Fruit fly (Drosophila melanogaster): Measurements from ENCODE around the gene CG42827.

The CG42827 gene

DNA sequence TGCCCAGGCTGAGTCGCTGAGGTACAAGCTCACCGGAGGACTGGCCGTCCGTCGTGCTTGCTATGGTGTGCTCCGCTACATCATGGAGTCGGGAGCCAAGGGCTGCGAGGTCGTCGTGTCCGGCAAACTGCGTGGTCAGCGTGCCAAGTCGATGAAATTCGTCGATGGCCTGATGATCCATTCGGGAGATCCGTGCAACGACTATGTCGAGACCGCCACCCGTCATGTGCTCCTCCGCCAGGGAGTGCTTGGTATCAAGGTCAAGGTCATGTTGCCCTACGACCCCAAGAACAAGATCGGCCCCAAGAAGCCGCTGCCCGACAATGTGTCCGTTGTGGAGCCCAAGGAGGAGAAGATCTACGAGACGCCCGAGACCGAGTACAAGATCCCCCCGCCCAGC, 13.3 kb upstream of the CG42827 start:
- no peak for TF ChIP-seq CG15710 (tag; optimal IDR thresholded peaks at IDR 0.05)
- TF ChIP-seq rn (GFP tag; IDR thresholded peaks at IDR 0.05) = no peak
- no peak for TF ChIP-seq CG17806 (tag; optimal IDR thresholded peaks at IDR 0.05)
- no peak for TF ChIP-seq CG8159 (tag; optimal IDR thresholded peaks at IDR 0.05)
- no peak for TF ChIP-seq CG13204 (GFP tag; optimal IDR thresholded peaks at IDR 0.05)
- TF ChIP-seq CG12605 (GFP tag; IDR thresholded peaks at IDR 0.05) = no peak
- TF ChIP-seq Ets98B (GFP tag; IDR thresholded peaks at IDR 0.05) = no peak
- TF ChIP-seq gl (tag; optimal IDR thresholded peaks at IDR 0.05) = no peak
- TF ChIP-seq D1 (tag; optimal IDR thresholded peaks at IDR 0.05) = no peak
- TF ChIP-seq Pif1B (GFP tag; optimal IDR thresholded peaks at IDR 0.05) = no peak
- TF ChIP-seq CG32121 (GFP tag; IDR thresholded peaks at IDR 0.05) = no peak
- TF ChIP-seq CG9948 (tag; optimal IDR thresholded peaks at IDR 0.05) = no peak
- no peak for TF ChIP-seq fd96Ca (GFP tag; IDR thresholded peaks at IDR 0.05)

dm6 chr3R:23360356-23360755, 12.4 kb upstream of the CG42827 start:
- no peak for TF ChIP-seq rn (GFP tag; IDR thresholded peaks at IDR 0.05)
- peak; percentile 23 for TF ChIP-seq EcR (GFP tag; optimal IDR thresholded peaks at IDR 0.05)

DNA sequence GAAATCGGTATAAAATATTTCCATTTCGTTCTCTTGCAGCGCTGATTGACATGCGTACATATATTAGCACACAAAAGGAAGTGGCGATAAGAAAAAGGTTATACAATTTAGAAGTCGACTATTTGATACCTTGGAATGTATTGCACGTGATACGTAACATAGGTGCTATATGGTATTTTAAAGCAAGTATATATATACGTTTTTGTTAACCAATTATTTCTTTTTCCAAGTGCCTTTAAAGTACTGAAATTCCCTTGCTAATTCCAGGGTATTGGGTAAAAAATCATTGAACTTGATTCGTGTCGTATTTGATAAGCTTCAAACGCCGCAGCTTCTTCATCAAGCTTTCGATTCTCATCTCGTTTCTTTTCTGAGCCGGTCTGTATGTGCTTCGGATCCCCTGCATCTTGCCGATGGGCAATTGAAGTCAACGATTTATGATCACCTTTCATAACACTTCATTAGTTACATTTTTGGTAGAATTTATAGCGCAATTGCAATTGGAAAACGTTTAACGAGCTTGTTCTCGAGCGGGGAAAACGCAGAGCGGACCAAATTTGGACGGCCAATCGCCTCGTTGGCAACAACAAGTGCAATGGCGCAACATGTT, 9.1 kb upstream of the CG42827 start, which contains the start of gene CG4408:
Gene CG4408 (minus strand): TSS at position 60 of the 610 bp plus-strand sequence.
- TF ChIP-seq CG4496 (GFP tag; IDR thresholded peaks at IDR 0.05) (peak; percentile 81), D1 (tag; optimal IDR thresholded peaks at IDR 0.05) (no peak), Pif1A (GFP tag; optimal IDR thresholded peaks at IDR 0.05) (peak; percentile 67), CG12605 (GFP tag; IDR thresholded peaks at IDR 0.05) (peak; percentile 67), Ets98B (GFP tag; IDR thresholded peaks at IDR 0.05) (peak; percentile 82), Snoo (tag; optimal IDR thresholded peaks at IDR 0.05) (peak; percentile 81), CG17806 (tag; optimal IDR thresholded peaks at IDR 0.05) (peak; percentile 74), CG34367 (tag; optimal IDR thresholded peaks at IDR 0.05) (peak; percentile 56), Pif1B (GFP tag; optimal IDR thresholded peaks at IDR 0.05) (no peak), CG14655 (GFP tag; optimal IDR thresholded peaks at IDR 0.05) (peak; percentile 81), CG13204 (GFP tag; optimal IDR thresholded peaks at IDR 0.05) (no peak), CG9948 (tag; optimal IDR thresholded peaks at IDR 0.05) (peak; percentile 72), rn (GFP tag; IDR thresholded peaks at IDR 0.05) (peak; percentile 32; the same call in 1 of the 2 replicates), gl (tag; optimal IDR thresholded peaks at IDR 0.05) (peak; percentile 34), CG15710 (tag; optimal IDR thresholded peaks at IDR 0.05) (peak; percentile 74), CG10348 (GFP tag; IDR thresholded peaks at IDR 0.05) (no peak), EcR (GFP tag; optimal IDR thresholded peaks at IDR 0.05) (peak; percentile 80), CG32121 (GFP tag; IDR thresholded peaks at IDR 0.05) (peak; percentile 56; the same call in 1 of the 2 replicates), CG8159 (tag; optimal IDR thresholded peaks at IDR 0.05) (peak; percentile 83), fd96Ca (GFP tag; IDR thresholded peaks at IDR 0.05) (peak; percentile 59; the same call in 1 of the 3 replicates), CG8301 (tag; optimal IDR thresholded peaks at IDR 0.05) (peak; percentile 73)

dm6 chr3R:23365028-23365427, 7.7 kb upstream of the CG42827 start:
- TF ChIP-seq CG12605 (GFP tag; IDR thresholded peaks at IDR 0.05) = 0 out of 2 replicates have a peak, but pooled peaks have one; percentile 12
- no peak for TF ChIP-seq CG10348 (GFP tag; IDR thresholded peaks at IDR 0.05)
- TF ChIP-seq Pif1A (GFP tag; optimal IDR thresholded peaks at IDR 0.05) = peak; percentile 18
- TF ChIP-seq CG17806 (tag; optimal IDR thresholded peaks at IDR 0.05) = no peak
- TF ChIP-seq Ets98B (GFP tag; IDR thresholded peaks at IDR 0.05) = peak; percentile 50; the same call in 1 of the 2 replicates
- TF ChIP-seq CG14655 (GFP tag; optimal IDR thresholded peaks at IDR 0.05) = peak; percentile 17
- TF ChIP-seq CG8301 (tag; optimal IDR thresholded peaks at IDR 0.05) = peak; percentile 58
- peak; percentile 69; the same call in 2 of the 3 replicates for TF ChIP-seq CG4496 (GFP tag; IDR thresholded peaks at IDR 0.05)
- TF ChIP-seq CG32121 (GFP tag; IDR thresholded peaks at IDR 0.05) = peak; percentile 11; the same call in 1 of the 2 replicates

dm6 chr3R:23367540-23367939, 5.2 kb upstream of the CG42827 start:
- TF ChIP-seq CG34367 (tag; optimal IDR thresholded peaks at IDR 0.05) (no peak), CG15710 (tag; optimal IDR thresholded peaks at IDR 0.05) (no peak), gl (tag; optimal IDR thresholded peaks at IDR 0.05) (no peak), rn (GFP tag; IDR thresholded peaks at IDR 0.05) (no peak), Snoo (tag; optimal IDR thresholded peaks at IDR 0.05) (no peak), Ets98B (GFP tag; IDR thresholded peaks at IDR 0.05) (peak; percentile 43), CG4496 (GFP tag; IDR thresholded peaks at IDR 0.05) (peak; percentile 57; the same call in 2 of the 3 replicates), CG14655 (GFP tag; optimal IDR thresholded peaks at IDR 0.05) (peak; percentile 58), CG9948 (tag; optimal IDR thresholded peaks at IDR 0.05) (no peak), CG17806 (tag; optimal IDR thresholded peaks at IDR 0.05) (no peak), fd96Ca (GFP tag; IDR thresholded peaks at IDR 0.05) (no peak), CG32121 (GFP tag; IDR thresholded peaks at IDR 0.05) (no peak), CG8301 (tag; optimal IDR thresholded peaks at IDR 0.05) (peak; percentile 53), Pif1A (GFP tag; optimal IDR thresholded peaks at IDR 0.05) (peak; percentile 0), EcR (GFP tag; optimal IDR thresholded peaks at IDR 0.05) (no peak), CG12605 (GFP tag; IDR thresholded peaks at IDR 0.05) (no peak), CG8159 (tag; optimal IDR thresholded peaks at IDR 0.05) (no peak), Pif1B (GFP tag; optimal IDR thresholded peaks at IDR 0.05) (no peak), D1 (tag; optimal IDR thresholded peaks at IDR 0.05) (no peak), CG10348 (GFP tag; IDR thresholded peaks at IDR 0.05) (no peak), CG13204 (GFP tag; optimal IDR thresholded peaks at IDR 0.05) (no peak)

dm6 chr3R:23368235-23368634, 4.5 kb upstream of the CG42827 start:
- peak; percentile 43 for TF ChIP-seq Pif1A (GFP tag; optimal IDR thresholded peaks at IDR 0.05)
- TF ChIP-seq CG8301 (tag; optimal IDR thresholded peaks at IDR 0.05) = peak; percentile 44
- peak; percentile 60 for TF ChIP-seq CG14655 (GFP tag; optimal IDR thresholded peaks at IDR 0.05)
- TF ChIP-seq Pif1B (GFP tag; optimal IDR thresholded peaks at IDR 0.05) = peak; percentile 7
- peak; percentile 25 for TF ChIP-seq CG9948 (tag; optimal IDR thresholded peaks at IDR 0.05)
- TF ChIP-seq CG34367 (tag; optimal IDR thresholded peaks at IDR 0.05) = peak; percentile 10
- TF ChIP-seq CG15710 (tag; optimal IDR thresholded peaks at IDR 0.05) = peak; percentile 11
- no peak for TF ChIP-seq CG32121 (GFP tag; IDR thresholded peaks at IDR 0.05)
- TF ChIP-seq Ets98B (GFP tag; IDR thresholded peaks at IDR 0.05) = no peak
- TF ChIP-seq CG8159 (tag; optimal IDR thresholded peaks at IDR 0.05) = peak; percentile 8
- no peak for TF ChIP-seq EcR (GFP tag; optimal IDR thresholded peaks at IDR 0.05)
- no peak for TF ChIP-seq Snoo (tag; optimal IDR thresholded peaks at IDR 0.05)
- 0 out of 3 replicates have a peak, but pooled peaks have one; percentile 39 for TF ChIP-seq fd96Ca (GFP tag; IDR thresholded peaks at IDR 0.05)
- no peak for TF ChIP-seq CG10348 (GFP tag; IDR thresholded peaks at IDR 0.05)

All from whole organism, pupa.